Fruit fly (Drosophila melanogaster) S2 (cell line): ENCODE data around the gene p38a.

Source experiments
- CG8478 ChIP-seq: fragments of >200 bp; optimal IDR thresholded peaks from 2 replicates; lab custom pipeline; 2018
- CTCF ChIP-seq, 2 experiments: fragments of >200 bp; optimal IDR thresholded peaks; 2 replicates each; lab custom pipeline; 2018

DNA sequence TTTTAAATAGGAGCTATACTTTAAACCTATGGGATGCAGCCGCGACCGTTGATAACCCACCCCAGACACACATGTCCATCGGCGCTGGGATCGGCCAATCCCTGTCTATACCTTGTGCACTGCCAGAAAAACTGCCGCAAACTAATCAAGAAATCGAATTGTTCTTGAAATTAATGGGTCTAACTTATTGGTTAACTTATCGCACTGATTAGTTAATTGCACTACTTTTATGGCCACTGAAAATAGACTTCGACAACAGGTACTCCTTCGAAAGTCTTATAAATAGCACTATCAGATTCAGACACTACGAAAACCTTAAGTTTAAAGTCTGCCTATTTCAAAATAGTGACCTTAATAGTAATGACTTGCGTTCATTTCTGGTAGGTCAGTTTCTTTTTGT is 35.9 kb downstream of the p38a start, which contains the start of gene CG13607:
- TF ChIP-seq CTCF (optimal IDR thresholded peaks at IDR 0.05; lab: Kevin White, UChicago) (no peak), CG8478 (no peak)
